Worm (Caenorhabditis elegans) whole organism, L2 larva: Measurements from ENCODE around the gene K02D10.3.
A peak's percentile ranks its signal among the peaks of the same experiment; 100 is the strongest.

Experiments
- C34F6.9 ChIP-seq: fragments of 150-350 bp; optimal IDR thresholded peaks from 2 replicates; lab custom pipeline; 2014; ENCODE audit warnings: missing biosample characterization, missing genetic modification characterization
- F13H6.1 ChIP-seq: sonication (generic microtip); optimal IDR thresholded peaks from 2 replicates; lab custom pipeline; 2016; ENCODE audit warnings: missing genetic modification characterization, missing compliant biosample characterization
- R02D3.7 ChIP-seq: fragments of 150-350 bp; optimal IDR thresholded peaks from 2 replicates; lab custom pipeline; 2014; ENCODE audit warnings: missing biosample characterization, missing genetic modification characterization
- Y55F3AM.14 ChIP-seq: fragments of 200-800 bp; sonication (Bioruptor generic); optimal IDR thresholded peaks from 2 replicates; lab custom pipeline; 2018; ENCODE audit warnings: mild to moderate bottlenecking, missing genetic modification characterization, missing compliant biosample characterization
- ZK546.5 ChIP-seq: sonication (generic microtip); optimal IDR thresholded peaks from 2 replicates; lab custom pipeline; 2017; ENCODE audit warnings: missing biosample characterization, missing genetic modification characterization
- alr-1 ChIP-seq: fragments of 150-350 bp; optimal IDR thresholded peaks from 2 replicates; lab custom pipeline; 2014; ENCODE audit warnings: missing biosample characterization, missing genetic modification characterization
- ama-1 ChIP-seq: fragments of 150-350 bp; optimal IDR thresholded peaks from 2 replicates; lab custom pipeline; 2018; ENCODE audit warnings: inconsistent platforms
- blmp-1 ChIP-seq: sonication (generic microtip); optimal IDR thresholded peaks from 2 replicates; lab custom pipeline; 2017; ENCODE audit warnings: missing genetic modification characterization, mild to moderate bottlenecking, missing compliant biosample characterization, antibody characterized with exemption, moderate library complexity; ENCODE audit not compliant: insufficient read depth
- ceh-16 ChIP-seq: fragments of 150-350 bp; optimal IDR thresholded peaks from 2 replicates; lab custom pipeline; 2014; ENCODE audit warnings: missing biosample characterization, missing genetic modification characterization
- crh-2 ChIP-seq: sonication (generic microtip); optimal IDR thresholded peaks from 2 replicates; lab custom pipeline; 2017; ENCODE audit warnings: missing biosample characterization, missing genetic modification characterization
- egl-27 ChIP-seq: sonication (generic microtip); optimal IDR thresholded peaks from 3 replicates; lab custom pipeline; 2017; ENCODE audit warnings: missing biosample characterization, missing genetic modification reagents, missing genetic modification characterization
- elt-1 ChIP-seq: fragments of 150-350 bp; optimal IDR thresholded peaks from 2 replicates; lab custom pipeline; 2014; ENCODE audit warnings: missing biosample characterization, missing genetic modification characterization
- fos-1 ChIP-seq: fragments of 150-350 bp; optimal IDR thresholded peaks from 2 replicates; lab custom pipeline; 2014; ENCODE audit warnings: missing biosample characterization, missing genetic modification characterization
- gmeb-1 ChIP-seq: fragments of 150-350 bp; optimal IDR thresholded peaks from 2 replicates; lab custom pipeline; 2014; ENCODE audit warnings: missing biosample characterization, missing genetic modification characterization
- lin-11 ChIP-seq: fragments of 150-350 bp; sonication (generic microtip); optimal IDR thresholded peaks from 2 replicates; lab custom pipeline; 2014; ENCODE audit warnings: missing biosample characterization, missing genetic modification characterization, inconsistent platforms, mixed read lengths
- lin-13 ChIP-seq: fragments of 150-350 bp; optimal IDR thresholded peaks from 2 replicates; lab custom pipeline; 2014; ENCODE audit warnings: missing biosample characterization, missing genetic modification reagents, missing genetic modification characterization
- lin-39 ChIP-seq: fragments of 150-350 bp; optimal IDR thresholded peaks from 2 replicates; lab custom pipeline; 2014; ENCODE audit warnings: missing biosample characterization, missing genetic modification reagents, missing genetic modification characterization
- lsy-2 ChIP-seq, 2 experiments: fragments of 150-350 bp in 1 of 2; sonication (generic microtip) in 1 of 2; optimal IDR thresholded peaks; 2 replicates each; lab custom pipeline; 2014 to 2017; ENCODE audit warnings: missing biosample characterization in 2 of 2, missing genetic modification characterization in 2 of 2
- mbf-1 ChIP-seq: sonication (generic microtip); optimal IDR thresholded peaks from 2 replicates; lab custom pipeline; 2017; ENCODE audit warnings: missing biosample characterization, missing genetic modification characterization
- mdl-1 ChIP-seq, 2 experiments: fragments of 150-350 bp in 1 of 2; sonication (generic microtip) in 1 of 2; optimal IDR thresholded peaks; 2 replicates each; lab custom pipeline; 2017; ENCODE audit warnings: missing biosample characterization in 2 of 2, missing genetic modification characterization in 2 of 2
- nhr-10 ChIP-seq: sonication (generic microtip); optimal IDR thresholded peaks from 2 replicates; lab custom pipeline; 2017; ENCODE audit warnings: missing biosample characterization, missing genetic modification characterization
- nhr-11 ChIP-seq: fragments of 150-350 bp; optimal IDR thresholded peaks from 2 replicates; lab custom pipeline; 2014; ENCODE audit warnings: missing biosample characterization, missing genetic modification characterization
- nhr-12 ChIP-seq: fragments of 150-350 bp; optimal IDR thresholded peaks from 2 replicates; lab custom pipeline; 2014; ENCODE audit warnings: missing biosample characterization, missing genetic modification characterization
- nhr-129 ChIP-seq: fragments of 150-350 bp; optimal IDR thresholded peaks from 2 replicates; lab custom pipeline; 2014; ENCODE audit warnings: missing biosample characterization, missing genetic modification characterization
- nhr-21 ChIP-seq: fragments of 150-350 bp; optimal IDR thresholded peaks from 2 replicates; lab custom pipeline; 2014; ENCODE audit warnings: missing biosample characterization, missing genetic modification characterization
- nhr-237 ChIP-seq: fragments of 150-350 bp; optimal IDR thresholded peaks from 2 replicates; lab custom pipeline; 2014; ENCODE audit warnings: missing biosample characterization, missing genetic modification characterization
- nhr-25 ChIP-seq: fragments of 150-350 bp; sonication (generic microtip); optimal IDR thresholded peaks from 3 replicates; lab custom pipeline; 2014; ENCODE audit warnings: missing biosample characterization, missing genetic modification characterization
- peb-1 ChIP-seq: fragments of 150-350 bp; optimal IDR thresholded peaks from 2 replicates; lab custom pipeline; 2014; ENCODE audit warnings: missing biosample characterization, missing genetic modification characterization
- sem-4 ChIP-seq: fragments of 150-350 bp; optimal IDR thresholded peaks from 2 replicates; lab custom pipeline; 2014; ENCODE audit warnings: missing biosample characterization, missing genetic modification reagents, missing genetic modification characterization
- sma-3 ChIP-seq: sonication (generic microtip); optimal IDR thresholded peaks from 2 replicates; lab custom pipeline; 2016; ENCODE audit warnings: missing genetic modification reagents, missing genetic modification characterization, missing compliant biosample characterization
- sma-9 ChIP-seq, 2 experiments: fragments of 150-350 bp in 1 of 2; sonication (generic microtip) in 1 of 2; optimal IDR thresholded peaks; 2 replicates each; lab custom pipeline; 2014 to 2016; ENCODE audit warnings: missing genetic modification characterization in 2 of 2, mild to moderate bottlenecking in 1 of 2, missing biosample characterization in 1 of 2, missing compliant biosample characterization in 1 of 2, missing genetic modification reagents in 1 of 2, moderate library complexity in 1 of 2
- snpc-4 ChIP-seq: fragments of 150-350 bp; optimal IDR thresholded peaks from 2 replicates; lab custom pipeline; 2014; ENCODE audit warnings: missing biosample characterization, missing genetic modification characterization
- unc-39 ChIP-seq: fragments of 150-350 bp; optimal IDR thresholded peaks from 2 replicates; lab custom pipeline; 2014; ENCODE audit warnings: missing biosample characterization, missing genetic modification characterization
- unc-62 ChIP-seq: fragments of 150-350 bp; optimal IDR thresholded peaks from 2 replicates; lab custom pipeline; 2014; ENCODE audit warnings: missing biosample characterization, missing genetic modification reagents, missing genetic modification characterization
- ztf-1 ChIP-seq: fragments of 200-800 bp; sonication (Bioruptor generic); conservative IDR thresholded peaks from 2 replicates; pipeline ENCODE4 v1.3.6; 2022; ENCODE audit warnings: missing genetic modification characterization, missing compliant biosample characterization
- ztf-11 ChIP-seq: sonication (generic microtip); optimal IDR thresholded peaks from 2 replicates; lab custom pipeline; 2017; ENCODE audit warnings: missing biosample characterization, missing genetic modification characterization
- ztf-4 ChIP-seq: fragments of 150-350 bp; optimal IDR thresholded peaks from 2 replicates; lab custom pipeline; 2014; ENCODE audit warnings: missing biosample characterization, missing genetic modification characterization

The K02D10.3 gene

ce11 chrIII:8794793-8795192 is 23.0 kb upstream of the K02D10.3 start:
- TF ChIP-seq nhr-129 (tag; lab: Kevin White, UChicago) = peak; percentile 85
- TF ChIP-seq ztf-11 (tag; lab: Kevin White, UChicago) = no peak
- TF ChIP-seq nhr-25 = peak; percentile 79
- peak; percentile 91 for TF ChIP-seq sma-9 (GFP tag; optimal IDR thresholded peaks at IDR 0.05; lab: Kevin White, UChicago)
- no peak for TF ChIP-seq sma-9 (tag; optimal IDR thresholded peaks at IDR 0.05; lab: Kevin White, UChicago)
- TF ChIP-seq lsy-2 (tag; optimal IDR thresholded peaks at IDR 0.05; lab: Kevin White, UChicago) = peak; percentile 13 to 77
- peak; percentile 37 for TF ChIP-seq lin-11 (tag; lab: Kevin White, UChicago)
- TF ChIP-seq lin-39 (tag; lab: Kevin White, UChicago) = no peak
- no peak for TF ChIP-seq elt-1 (tag; lab: Kevin White, UChicago)
- peak; percentile 92 for TF ChIP-seq blmp-1 (tag; lab: Kevin White, UChicago)
- TF ChIP-seq mbf-1 (tag; lab: Kevin White, UChicago) = no peak
- TF ChIP-seq F13H6.1 (tag; lab: Kevin White, UChicago) = peak; percentile 93
- TF ChIP-seq alr-1 = no peak
- TF ChIP-seq mdl-1 (tag; optimal IDR thresholded peaks at IDR 0.05; lab: Kevin White, UChicago) = peak; percentile 67 to 70
- peak; percentile 45 for TF ChIP-seq nhr-21
- peak; percentile 11 for TF ChIP-seq ztf-4
- TF ChIP-seq nhr-12 (tag; lab: Kevin White, UChicago) = no peak
- peak; percentile 91 for TF ChIP-seq ceh-16
- TF ChIP-seq Y55F3AM.14 (GFP tag; lab: Kevin White, UChicago) = peak; percentile 6
- TF ChIP-seq nhr-237 (tag; lab: Kevin White, UChicago) = no peak
- TF ChIP-seq snpc-4 (tag; lab: Kevin White, UChicago) = no peak
- peak; percentile 80 for TF ChIP-seq fos-1 (tag; lab: Kevin White, UChicago)
- TF ChIP-seq ama-1 = no peak
- peak; percentile 64 for TF ChIP-seq lin-13 (GFP tag; lab: Kevin White, UChicago)
- peak; percentile 74 for TF ChIP-seq egl-27
- TF ChIP-seq sem-4 (tag; lab: Kevin White, UChicago) = peak; percentile 86
- peak; percentile 77 for TF ChIP-seq sma-3 (GFP tag; lab: Kevin White, UChicago)
- peak; percentile 35 for TF ChIP-seq crh-2
- TF ChIP-seq gmeb-1 (tag; lab: Kevin White, UChicago) = peak; percentile 70
- peak; percentile 45 for TF ChIP-seq peb-1 (tag; lab: Kevin White, UChicago)

ce11 chrIII:8792251-8792650 is 20.5 kb upstream of the K02D10.3 start, which contains the start of gene ztf-1:
TSS of gene ztf-1 (minus strand) at chrIII:8792351.
- TF ChIP-seq lsy-2 (tag; optimal IDR thresholded peaks at IDR 0.05; lab: Kevin White, UChicago) = no peak

ce11 chrIII:8791235-8791634 is 19.5 kb upstream of the K02D10.3 start, which contains the start of the genes zfp-1 and F54F2.14:
TSS of gene zfp-1 (plus strand) at chrIII:8791535.
TSS of gene F54F2.14 (plus strand) at chrIII:8791546.
- TF ChIP-seq nhr-237 (tag; lab: Kevin White, UChicago) = no peak
- TF ChIP-seq nhr-11 (tag; lab: Kevin White, UChicago) = no peak
- no peak for TF ChIP-seq unc-62 (GFP tag; lab: Kevin White, UChicago)
- no peak for TF ChIP-seq ztf-11 (tag; lab: Kevin White, UChicago)
- TF ChIP-seq egl-27 = no peak
- no peak for TF ChIP-seq blmp-1 (tag; lab: Kevin White, UChicago)
- no peak for TF ChIP-seq sma-9 (GFP tag; optimal IDR thresholded peaks at IDR 0.05; lab: Kevin White, UChicago)
- TF ChIP-seq sma-9 (tag; optimal IDR thresholded peaks at IDR 0.05; lab: Kevin White, UChicago) = no peak
- TF ChIP-seq nhr-10 (tag; lab: Kevin White, UChicago) = no peak
- TF ChIP-seq ceh-16 = no peak
- no peak for TF ChIP-seq C34F6.9 (tag; lab: Kevin White, UChicago)
- no peak for TF ChIP-seq sma-3 (GFP tag; lab: Kevin White, UChicago)
- no peak for TF ChIP-seq crh-2
- TF ChIP-seq sem-4 (tag; lab: Kevin White, UChicago) = no peak
- TF ChIP-seq ztf-1 = no peak
- no peak for TF ChIP-seq R02D3.7 (tag; lab: Kevin White, UChicago)
- no peak for TF ChIP-seq unc-39 (tag; lab: Kevin White, UChicago)
- TF ChIP-seq nhr-129 (tag; lab: Kevin White, UChicago) = no peak
- TF ChIP-seq ZK546.5 (tag; lab: Kevin White, UChicago) = no peak
- TF ChIP-seq mdl-1 (tag; optimal IDR thresholded peaks at IDR 0.05; lab: Kevin White, UChicago) = no peak
- no peak for TF ChIP-seq fos-1 (tag; lab: Kevin White, UChicago)
- TF ChIP-seq, all 48 proteins: peak for 0
